Worm (Caenorhabditis elegans): ENCODE data around the gene damt-1.

DNA sequence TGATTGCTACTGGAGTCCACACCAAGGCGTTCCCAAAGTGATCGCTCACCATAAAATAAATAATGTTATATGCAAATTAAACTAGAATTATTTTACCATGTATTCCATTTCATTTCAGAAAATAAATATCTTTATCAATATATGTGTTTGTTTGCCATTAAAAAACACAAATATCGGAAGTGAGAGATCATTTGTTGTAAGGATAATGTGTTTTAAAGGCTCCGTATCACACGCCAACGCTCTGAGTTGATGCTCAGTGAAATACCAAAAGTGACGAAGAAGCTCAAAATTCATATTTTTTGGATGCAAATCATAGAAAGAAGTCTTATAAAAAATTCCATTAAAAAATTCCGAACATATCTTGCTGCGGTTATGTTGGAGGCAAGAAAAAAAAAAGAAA is 23.7 kb upstream of the damt-1 start:
- no peak for TF ChIP-seq nhr-76 (tag; optimal IDR thresholded peaks at IDR 0.05)
- no peak for TF ChIP-seq mab-5 (tag; optimal IDR thresholded peaks at IDR 0.05)
- no peak for TF ChIP-seq flh-1 (GFP tag; optimal IDR thresholded peaks at IDR 0.05)
- TF ChIP-seq blmp-1 (tag; optimal IDR thresholded peaks at IDR 0.05), result no peak
- TF ChIP-seq unc-120 (tag; optimal IDR thresholded peaks at IDR 0.05; ENCODE audit: poor library complexity, severe bottlenecking), result no peak
